Worm (Caenorhabditis elegans) whole organism, early embryonic: Measurements from ENCODE around the gene ceh-20.

Experiments used
- B0310.2 ChIP-seq: sonication (generic microtip); optimal IDR thresholded peaks from 2 replicates; lab custom pipeline; 2016; ENCODE audit warnings: mild to moderate bottlenecking, missing genetic modification characterization, missing compliant biosample characterization
- F13C5.2 ChIP-seq: sonication (generic microtip); optimal IDR thresholded peaks from 2 replicates; lab custom pipeline; 2017; ENCODE audit warnings: mild to moderate bottlenecking, missing genetic modification characterization, inconsistent platforms, missing compliant biosample characterization
- aly-1 ChIP-seq: sonication (generic microtip); optimal IDR thresholded peaks from 2 replicates; lab custom pipeline; 2016; ENCODE audit warnings: missing genetic modification characterization, missing compliant biosample characterization
- ama-1 ChIP-seq: fragments of 150-350 bp; optimal IDR thresholded peaks from 2 replicates; lab custom pipeline; 2014
- ceh-13 ChIP-seq: fragments of 200-800 bp; sonication (Bioruptor generic); optimal IDR thresholded peaks from 2 replicates; lab custom pipeline; 2018; ENCODE audit warnings: mild to moderate bottlenecking, missing genetic modification characterization, missing compliant biosample characterization
- ceh-36 ChIP-seq: sonication (generic microtip); optimal IDR thresholded peaks from 2 replicates; lab custom pipeline; 2016; ENCODE audit warnings: missing genetic modification characterization, inconsistent platforms, missing compliant biosample characterization
- hmbx-1 ChIP-seq: sonication (generic microtip); optimal IDR thresholded peaks from 2 replicates; lab custom pipeline; 2016; ENCODE audit warnings: mild to moderate bottlenecking, missing genetic modification characterization, missing compliant biosample characterization
- hmg-4 ChIP-seq: fragments of 200-800 bp; sonication (Bioruptor generic); optimal IDR thresholded peaks from 2 replicates; lab custom pipeline; 2018; ENCODE audit warnings: mild to moderate bottlenecking, missing genetic modification characterization, missing compliant biosample characterization
- tbx-11 ChIP-seq: fragments of 200-800 bp; sonication (Bioruptor generic); IDR thresholded peaks from 2 replicates; pipeline ENCODE4 v1.3.6; 2022; ENCODE audit warnings: missing genetic modification characterization, missing compliant biosample characterization
- tra-4 ChIP-seq: sonication (generic microtip); optimal IDR thresholded peaks from 2 replicates; lab custom pipeline; 2017; ENCODE audit warnings: missing genetic modification characterization, missing compliant biosample characterization

DNA sequence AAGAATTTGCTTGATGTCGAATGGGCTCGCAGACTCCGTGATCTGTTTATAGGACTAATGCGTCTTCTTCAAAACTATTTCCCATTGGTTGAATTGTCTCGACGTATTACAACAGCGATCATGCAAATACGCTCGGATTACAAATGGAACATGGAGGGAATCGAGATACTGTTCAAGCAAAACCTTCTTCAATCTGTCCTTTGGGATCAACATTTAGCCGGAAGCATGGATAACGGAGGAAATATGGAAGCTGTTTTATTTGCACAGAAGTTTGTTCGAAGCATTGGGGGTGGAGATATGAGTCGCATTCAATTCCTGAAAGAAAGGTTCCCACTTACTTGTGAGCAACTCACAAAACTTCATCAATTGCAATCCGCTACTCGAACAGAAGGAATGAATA, 23.9 kb upstream of the ceh-20 start:
- no peak for TF ChIP-seq F13C5.2 (tag; lab: Kevin White, UChicago)
- TF ChIP-seq hmg-4 (GFP tag; lab: Kevin White, UChicago), result no peak
- no peak for TF ChIP-seq tbx-11 (GFP tag; lab: Robert Waterston, UW)
- TF ChIP-seq ama-1 (lab: Kevin White, UChicago), result no peak
- TF ChIP-seq aly-1, result no peak
- TF ChIP-seq B0310.2 (tag; lab: Kevin White, UChicago), result no peak
- no peak for TF ChIP-seq ceh-36
- no peak for TF ChIP-seq hmbx-1 (tag; lab: Kevin White, UChicago)
- no peak for TF ChIP-seq tra-4 (tag; lab: Kevin White, UChicago)
- no peak for TF ChIP-seq ceh-13 (GFP tag; lab: Kevin White, UChicago)
